Fruit fly (Drosophila melanogaster) whole organism, embryonic: ENCODE measurements around the gene Tom70.

Experiments
- ATbp ChIP-seq: fragments of 200-800 bp; sonication (Bioruptor generic); optimal IDR thresholded peaks from 2 replicates; lab custom pipeline; 2017; ENCODE audit warnings: missing biosample characterization, mild to moderate bottlenecking, missing genetic modification characterization, missing genetic modification reagents
- BtbVII ChIP-seq: fragments of 200-800 bp; sonication (Bioruptor generic); optimal IDR thresholded peaks from 3 replicates; lab custom pipeline; 2017; ENCODE audit warnings: missing biosample characterization, mild to moderate bottlenecking, missing genetic modification characterization
- CG10274 ChIP-seq: fragments of 200-800 bp; sonication (Bioruptor generic); optimal IDR thresholded peaks from 3 replicates; lab custom pipeline; 2017; ENCODE audit warnings: missing biosample characterization, mild to moderate bottlenecking, missing genetic modification characterization
- CG10654 ChIP-seq: fragments of 200-800 bp; sonication (Bioruptor generic); optimal IDR thresholded peaks from 2 replicates; lab custom pipeline; 2016; ENCODE audit warnings: missing biosample characterization, missing genetic modification characterization
- CG11456 ChIP-seq: fragments of 200-800 bp; sonication (Bioruptor generic); IDR thresholded peaks from 3 replicates; pipeline ENCODE4 v1.3.6; 2022; ENCODE audit warnings: missing biosample characterization, missing genetic modification characterization
- CG11695 ChIP-seq: fragments of 200-800 bp; sonication (Bioruptor generic); IDR thresholded peaks from 3 replicates; pipeline ENCODE4 v1.3.6; 2022; ENCODE audit warnings: missing biosample characterization, missing genetic modification characterization
- CG12236 ChIP-seq: fragments of 200-800 bp; sonication (Bioruptor generic); optimal IDR thresholded peaks from 2 replicates; lab custom pipeline; 2016; ENCODE audit warnings: missing biosample characterization, missing genetic modification characterization
- CG12659 ChIP-seq: fragments of 200-800 bp; sonication (Bioruptor generic); optimal IDR thresholded peaks from 3 replicates; lab custom pipeline; 2017; ENCODE audit warnings: mild to moderate bottlenecking, missing biosample characterization, missing genetic modification reagents, missing genetic modification characterization
- CG13894 ChIP-seq: fragments of 200-800 bp; sonication (Bioruptor generic); optimal IDR thresholded peaks from 3 replicates; lab custom pipeline; 2018; ENCODE audit warnings: missing biosample characterization, mild to moderate bottlenecking, missing genetic modification characterization, moderate library complexity
- CG15696 ChIP-seq: fragments of 200-800 bp; sonication (Bioruptor generic); optimal IDR thresholded peaks from 2 replicates; lab custom pipeline; 2019; ENCODE audit warnings: missing biosample characterization, mild to moderate bottlenecking, missing genetic modification characterization, moderate library complexity
- CG1603 ChIP-seq: fragments of 200-800 bp; sonication (Bioruptor generic); optimal IDR thresholded peaks from 2 replicates; lab custom pipeline; 2019; ENCODE audit warnings: missing biosample characterization, mild to moderate bottlenecking, missing genetic modification characterization, moderate library complexity
- CG18764 ChIP-seq: fragments of 200-800 bp; sonication (Bioruptor generic); optimal IDR thresholded peaks from 3 replicates; lab custom pipeline; 2016; ENCODE audit warnings: missing biosample characterization, missing genetic modification characterization
- CG2116 ChIP-seq: fragments of 200-800 bp; sonication (Bioruptor generic); optimal IDR thresholded peaks from 3 replicates; lab custom pipeline; 2018; ENCODE audit warnings: missing biosample characterization, mild to moderate bottlenecking, missing genetic modification characterization
- CG2875 ChIP-seq: fragments of 200-800 bp; sonication (Bioruptor generic); optimal IDR thresholded peaks from 2 replicates; lab custom pipeline; 2017; ENCODE audit warnings: missing biosample characterization, mild to moderate bottlenecking, missing genetic modification characterization, missing genetic modification reagents
- CG32532 ChIP-seq: fragments of 200-800 bp; sonication (Bioruptor generic); IDR thresholded peaks from 2 replicates; pipeline ENCODE4 v1.3.6; 2022; ENCODE audit warnings: missing biosample characterization, missing genetic modification characterization
- CG33213 ChIP-seq: fragments of 200-800 bp; sonication (Bioruptor generic); optimal IDR thresholded peaks from 3 replicates; lab custom pipeline; 2016; ENCODE audit warnings: missing biosample characterization, missing genetic modification characterization
- CG3847 ChIP-seq: fragments of 200-800 bp; sonication (Bioruptor generic); IDR thresholded peaks from 2 replicates; pipeline ENCODE4 v1.3.6; 2022; ENCODE audit warnings: missing biosample characterization, missing genetic modification characterization
- CG6813 ChIP-seq: fragments of 200-800 bp; sonication (Bioruptor generic); optimal IDR thresholded peaks from 2 replicates; lab custom pipeline; 2017; ENCODE audit warnings: missing biosample characterization, missing genetic modification characterization, mild to moderate bottlenecking, moderate library complexity, missing genetic modification reagents
- CG8388 ChIP-seq: fragments of 200-800 bp; sonication (Bioruptor generic); optimal IDR thresholded peaks from 2 replicates; lab custom pipeline; 2019; ENCODE audit warnings: missing biosample characterization, mild to moderate bottlenecking, missing genetic modification characterization, moderate library complexity
- CG9609 ChIP-seq: fragments of 200-800 bp; sonication (Bioruptor generic); optimal IDR thresholded peaks from 3 replicates; lab custom pipeline; 2016; ENCODE audit warnings: missing biosample characterization, missing genetic modification characterization
- CG9876 ChIP-seq: fragments of 200-800 bp; sonication (Bioruptor generic); optimal IDR thresholded peaks from 2 replicates; lab custom pipeline; 2016; ENCODE audit warnings: missing biosample characterization, missing genetic modification characterization
- CHES-1-like ChIP-seq: fragments of 200-800 bp; sonication (Bioruptor generic); optimal IDR thresholded peaks from 2 replicates; lab custom pipeline; 2016; ENCODE audit warnings: missing biosample characterization, missing genetic modification characterization
- Chrac-16 ChIP-seq: fragments of 200-800 bp; sonication (Bioruptor generic); optimal IDR thresholded peaks from 3 replicates; lab custom pipeline; 2016; ENCODE audit warnings: missing biosample characterization, missing genetic modification characterization
- CrebB ChIP-seq: fragments of 200-800 bp; sonication (Bioruptor generic); optimal IDR thresholded peaks from 3 replicates; lab custom pipeline; 2018; ENCODE audit warnings: missing biosample characterization, mild to moderate bottlenecking, missing genetic modification characterization
- Fer2 ChIP-seq: fragments of 200-800 bp; sonication (Bioruptor generic); optimal IDR thresholded peaks from 2 replicates; lab custom pipeline; 2018; ENCODE audit warnings: missing biosample characterization, mild to moderate bottlenecking, missing genetic modification characterization, moderate library complexity
- Hmx ChIP-seq: fragments of 200-800 bp; sonication (Bioruptor generic); optimal IDR thresholded peaks from 2 replicates; lab custom pipeline; 2016; ENCODE audit warnings: missing biosample characterization, missing genetic modification characterization
- Med ChIP-seq: fragments of 200-800 bp; sonication (Bioruptor generic); peaks from one replicate; lab custom pipeline; 2016; ENCODE audit warnings: missing biosample characterization, missing genetic modification characterization, mild to moderate bottlenecking, inconsistent platforms, moderate library complexity
- NFAT ChIP-seq: fragments of 200-800 bp; sonication (Bioruptor generic); IDR thresholded peaks from 2 replicates; pipeline ENCODE4 v1.3.6; 2022; ENCODE audit warnings: missing biosample characterization, missing genetic modification characterization
- Optix ChIP-seq: fragments of 200-800 bp; sonication (Bioruptor generic); IDR thresholded peaks from 3 replicates; pipeline ENCODE4 v1.3.6; 2022; ENCODE audit warnings: missing biosample characterization, missing genetic modification characterization
- ase ChIP-seq: fragments of 200-800 bp; sonication (Bioruptor generic); IDR thresholded peaks from 3 replicates; pipeline ENCODE4 v1.3.6; 2022; ENCODE audit warnings: missing biosample characterization, missing genetic modification characterization
- fu2 ChIP-seq: fragments of 200-800 bp; sonication (Bioruptor generic); optimal IDR thresholded peaks from 2 replicates; lab custom pipeline; 2016; ENCODE audit warnings: missing biosample characterization, missing genetic modification characterization
- grn ChIP-seq: fragments of 200-800 bp; sonication (Bioruptor generic); optimal IDR thresholded peaks from 3 replicates; lab custom pipeline; 2017; ENCODE audit warnings: missing biosample characterization, missing genetic modification characterization
- jumu ChIP-seq: fragments of 200-800 bp; sonication (Bioruptor generic); optimal IDR thresholded peaks from 3 replicates; lab custom pipeline; 2016; ENCODE audit warnings: missing biosample characterization, missing genetic modification characterization
- mam ChIP-seq: fragments of 200-800 bp; sonication (Bioruptor generic); optimal IDR thresholded peaks from 3 replicates; lab custom pipeline; 2016; ENCODE audit warnings: missing biosample characterization, missing genetic modification characterization
- mirr ChIP-seq: fragments of 200-800 bp; sonication (Bioruptor generic); optimal IDR thresholded peaks from 3 replicates; lab custom pipeline; 2018; ENCODE audit warnings: missing biosample characterization, mild to moderate bottlenecking, missing genetic modification characterization
- nau ChIP-seq: fragments of 200-800 bp; sonication (Bioruptor generic); optimal IDR thresholded peaks from 3 replicates; lab custom pipeline; 2017; ENCODE audit warnings: missing biosample characterization, mild to moderate bottlenecking, missing genetic modification characterization, missing genetic modification reagents
- peb ChIP-seq: fragments of 200-800 bp; sonication (Bioruptor generic); IDR thresholded peaks from 2 replicates; pipeline ENCODE4 v1.3.6; 2022; ENCODE audit warnings: missing biosample characterization, missing genetic modification characterization
- pzg ChIP-seq: fragments of 200-800 bp; sonication (Bioruptor generic); optimal IDR thresholded peaks from 3 replicates; lab custom pipeline; 2018; ENCODE audit warnings: missing biosample characterization, mild to moderate bottlenecking, missing genetic modification characterization, moderate library complexity
- salm ChIP-seq: fragments of 200-800 bp; sonication (Bioruptor generic); optimal IDR thresholded peaks from 2 replicates; lab custom pipeline; 2018; ENCODE audit warnings: missing biosample characterization, mild to moderate bottlenecking, missing genetic modification characterization
- sc ChIP-seq, 3 experiments: fragments of >200 bp in 2 of 3; fragments of 200-800 bp in 1 of 3; sonication (Bioruptor generic) in 1 of 3; optimal IDR thresholded peaks; 2 replicates in 2 of 3; 3 replicates in 1 of 3; lab custom pipeline; 2017; ENCODE audit warnings: mild to moderate bottlenecking in 1 of 3, missing biosample characterization in 1 of 3, missing genetic modification characterization in 1 of 3, missing genetic modification reagents in 1 of 3
- seq ChIP-seq: fragments of 200-800 bp; sonication (Bioruptor generic); IDR thresholded peaks from 2 replicates; pipeline ENCODE4 v1.3.6; 2022; ENCODE audit warnings: missing biosample characterization, missing genetic modification characterization
- stc ChIP-seq: fragments of 200-800 bp; sonication (Bioruptor generic); IDR thresholded peaks from 2 replicates; pipeline ENCODE4 v1.3.6; 2022; ENCODE audit warnings: missing biosample characterization, missing genetic modification characterization
- tap ChIP-seq: fragments of 200-800 bp; optimal IDR thresholded peaks from 3 replicates; lab custom pipeline; 2019; ENCODE audit warnings: missing biosample characterization, mild to moderate bottlenecking, missing genetic modification characterization, moderate library complexity
- tgo ChIP-seq: fragments of 200-800 bp; sonication (Bioruptor generic); IDR thresholded peaks from 3 replicates; pipeline ENCODE4 v1.3.6; 2022; ENCODE audit warnings: missing biosample characterization, missing genetic modification characterization
- tx ChIP-seq: fragments of 200-800 bp; sonication (Bioruptor generic); optimal IDR thresholded peaks from 2 replicates; lab custom pipeline; 2016; ENCODE audit warnings: missing biosample characterization, missing genetic modification characterization

Tom70 gene

DNA sequence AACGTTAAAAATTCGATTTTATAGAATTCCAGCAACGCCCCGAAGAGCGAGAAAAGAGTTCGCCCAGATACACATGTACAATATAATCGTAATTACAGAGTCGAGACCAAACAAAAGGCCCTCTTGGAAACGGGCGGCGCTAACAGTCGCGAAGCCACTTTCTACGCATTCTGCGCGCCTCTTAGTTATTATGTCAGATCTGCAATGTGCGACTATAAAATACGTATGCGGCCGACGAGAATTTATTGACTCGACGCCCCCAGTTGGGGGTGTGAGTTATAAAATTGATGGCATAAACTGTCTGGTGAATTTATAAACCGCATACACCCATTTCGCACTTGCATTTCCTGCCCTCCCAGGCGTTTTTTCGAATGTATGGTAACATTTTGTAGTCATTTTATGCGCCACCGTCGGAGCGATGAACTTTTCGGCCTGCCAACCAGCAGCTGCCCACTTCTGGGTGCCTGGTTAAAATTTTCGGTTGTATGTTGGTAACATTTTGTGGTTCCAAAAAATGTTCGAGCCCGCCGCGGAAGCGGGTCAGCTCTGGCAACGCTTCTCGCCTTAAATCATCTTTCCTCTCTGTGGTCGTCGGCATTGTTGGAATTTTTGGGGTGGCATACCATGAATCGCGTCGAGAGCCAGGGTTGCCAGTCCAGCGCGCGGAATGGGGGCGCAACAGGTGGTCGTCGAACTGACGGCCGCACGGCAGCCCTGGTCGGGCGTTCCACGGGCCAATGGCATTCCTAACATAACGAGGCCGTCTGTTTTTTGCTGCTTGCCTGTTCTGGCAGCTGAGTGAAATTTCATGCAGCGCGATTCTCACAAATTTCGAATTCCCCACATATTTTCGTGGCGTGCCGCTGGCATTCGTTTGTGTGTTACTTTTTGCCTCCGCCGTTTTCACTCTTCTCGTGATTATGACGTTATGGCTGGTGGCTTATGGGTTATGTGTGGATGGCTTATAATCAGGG is 26.3 kb downstream of the Tom70 start (continued):
- TF ChIP-seq CG12659 (GFP tag; lab: Kevin White, UChicago): peak; percentile 74
- peak; percentile 91 for TF ChIP-seq CG33213
- TF ChIP-seq CG1603 (tag; lab: Kevin White, UChicago): peak; percentile 80
- TF ChIP-seq CG2116 (GFP tag; lab: Kevin White, UChicago): peak; percentile 21
- TF ChIP-seq peb: no peak
- TF ChIP-seq CG32532 (GFP tag; lab: Robert Waterston, UW): no peak
- peak; percentile 60 for TF ChIP-seq CG10654 (GFP tag; lab: Kevin White, UChicago)
- TF ChIP-seq CG8388 (GFP tag; lab: Kevin White, UChicago): peak; percentile 29
- TF ChIP-seq CG10274 (GFP tag; lab: Kevin White, UChicago): peak; percentile 48
- TF ChIP-seq CG15696 (tag; lab: Kevin White, UChicago): peak; percentile 60
- no peak for TF ChIP-seq CG3847 (GFP tag; lab: Robert Waterston, UW)
- no peak for TF ChIP-seq sc (optimal IDR thresholded peaks at IDR 0.05; lab: Kevin White, UChicago)
- no peak for TF ChIP-seq sc (GFP tag; optimal IDR thresholded peaks at IDR 0.05; lab: Kevin White, UChicago)

DNA sequence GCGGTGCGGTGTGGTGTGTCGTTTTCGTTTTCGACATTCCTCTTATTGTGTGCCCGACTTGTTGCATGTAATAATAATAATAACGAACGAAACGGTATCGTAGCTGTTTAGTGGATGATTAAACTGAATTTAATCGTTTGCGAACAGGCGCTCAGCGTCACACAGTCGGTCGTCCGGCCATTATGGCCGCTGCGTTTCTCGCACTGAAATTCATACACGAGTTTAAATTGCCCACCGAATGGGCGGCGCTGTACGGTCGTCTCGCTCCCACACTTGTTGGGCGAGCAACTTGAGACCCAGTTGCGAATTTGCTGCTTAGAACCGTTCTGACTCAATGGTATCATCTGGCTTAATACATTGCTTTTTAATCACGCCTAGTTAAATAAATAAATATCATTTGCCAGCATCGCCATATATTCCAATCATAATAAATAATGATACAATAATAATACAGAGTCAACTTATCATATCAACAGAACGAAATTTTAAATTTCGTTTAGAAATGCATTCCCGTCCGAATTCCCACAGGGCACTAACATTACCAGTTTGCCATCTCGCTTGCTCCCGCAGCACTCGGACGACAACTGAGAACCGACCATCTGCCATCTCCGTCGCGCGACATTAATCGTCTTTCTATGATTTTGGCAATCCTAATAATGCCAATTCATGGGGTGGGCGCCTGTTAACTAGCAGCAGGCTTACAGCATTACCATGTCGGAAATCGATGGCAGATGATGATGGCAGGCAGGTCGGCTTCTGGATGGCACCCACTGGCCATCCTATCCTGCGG is 27.2 kb downstream of the Tom70 start:
- TF ChIP-seq CHES-1-like (peak; percentile 33), tap (tag; lab: Kevin White, UChicago) (peak; percentile 83), CG11456 (GFP tag; lab: Robert Waterston, UW) (no peak), CG2875 (peak; percentile 67), tx (peak; percentile 72), grn (no peak), ATbp (GFP tag; lab: Kevin White, UChicago) (peak; percentile 89), CG9609 (GFP tag; lab: Kevin White, UChicago) (peak; percentile 62), CrebB (peak; percentile 92), nau (GFP tag; lab: Kevin White, UChicago) (peak; percentile 81), CG11695 (GFP tag; lab: Robert Waterston, UW) (no peak), CG18764 (GFP tag; lab: Kevin White, UChicago) (peak; percentile 80), fu2 (GFP tag; lab: Kevin White, UChicago) (peak; percentile 75), Med (GFP tag; lab: Kevin White, UChicago) (peak; percentile 59), ase (GFP tag; lab: Robert Waterston, UW) (no peak), CG9876 (no peak), salm (peak; percentile 73), tgo (GFP tag; lab: Robert Waterston, UW) (no peak), Fer2 (tag; lab: Kevin White, UChicago) (peak; percentile 92), seq (GFP tag; lab: Robert Waterston, UW) (no peak), Optix (GFP tag; lab: Robert Waterston, UW) (no peak), Chrac-16 (GFP tag; lab: Kevin White, UChicago) (peak; percentile 89), NFAT (GFP tag; lab: Robert Waterston, UW) (no peak), BtbVII (GFP tag; lab: Kevin White, UChicago) (peak; percentile 91), CG8388 (GFP tag; lab: Kevin White, UChicago) (peak; percentile 80), CG13894 (tag; lab: Kevin White, UChicago) (peak; percentile 88), CG6813 (peak; percentile 86), jumu (GFP tag; lab: Kevin White, UChicago) (peak; percentile 47), stc (GFP tag; lab: Robert Waterston, UW) (no peak), pzg (peak; percentile 6), mam (peak; percentile 81), mirr (peak; percentile 91), CG12236 (peak; percentile 58), Hmx (GFP tag; lab: Kevin White, UChicago) (peak; percentile 50)
